Worm (Caenorhabditis elegans): ENCODE measurements around the gene ZC262.2.

Gene ZC262.2

DNA sequence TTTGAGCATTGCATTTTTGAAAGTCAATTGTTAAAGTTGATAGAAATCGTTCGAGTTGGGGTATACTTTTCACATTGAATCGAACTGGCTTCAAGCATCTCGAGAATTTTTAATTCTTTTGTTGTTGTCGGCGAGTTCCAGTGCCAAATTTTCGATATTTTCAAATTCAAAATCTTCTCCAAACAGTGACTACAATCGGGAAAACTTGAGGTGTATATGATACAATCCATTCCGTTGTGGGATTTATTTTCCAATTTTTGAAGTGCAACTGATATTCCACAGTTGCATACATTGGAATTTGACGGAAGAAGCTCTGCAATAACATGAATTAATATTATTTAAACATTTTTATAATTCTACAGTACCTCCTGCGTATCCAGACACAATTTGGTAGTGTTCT lies 26.0 kb upstream of the ZC262.2 start:
- TF ChIP-seq dao-5 (tag; optimal IDR thresholded peaks at IDR 0.05) (no peak), him-1 (tag; optimal IDR thresholded peaks at IDR 0.05) (no peak), W03F9.2 (tag; optimal IDR thresholded peaks at IDR 0.05) (no peak)

DNA sequence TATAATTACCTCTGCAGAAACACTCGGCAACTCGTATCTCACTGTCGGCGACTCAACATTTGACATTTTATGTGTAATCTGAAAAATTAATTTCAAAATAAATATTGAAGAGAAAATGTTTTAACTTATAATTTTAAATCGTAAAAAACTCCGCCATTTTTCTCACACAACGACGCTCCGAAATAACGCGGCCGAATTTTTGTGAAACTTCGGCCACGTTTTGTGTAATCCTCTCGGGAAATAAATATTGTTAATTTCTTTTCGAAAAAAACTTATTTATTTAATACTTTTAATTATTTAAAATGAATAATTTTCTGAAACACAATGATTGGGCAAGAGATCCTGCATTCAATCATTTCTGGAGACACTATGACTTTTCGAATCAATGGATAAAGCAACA lies 24.5 kb upstream of the ZC262.2 start, which contains the start of the genes F10E9.7 and F10E9.5:
Gene F10E9.7 (minus strand): TSS at position 86 of the 400 bp plus-strand sequence.
Gene F10E9.5 (plus strand): TSS at position 237 of the 400 bp plus-strand sequence.
- TF ChIP-seq dao-5 (tag; optimal IDR thresholded peaks at IDR 0.05) (no peak), W03F9.2 (tag; optimal IDR thresholded peaks at IDR 0.05) (peak; percentile 96), him-1 (tag; optimal IDR thresholded peaks at IDR 0.05) (peak; percentile 65)

DNA sequence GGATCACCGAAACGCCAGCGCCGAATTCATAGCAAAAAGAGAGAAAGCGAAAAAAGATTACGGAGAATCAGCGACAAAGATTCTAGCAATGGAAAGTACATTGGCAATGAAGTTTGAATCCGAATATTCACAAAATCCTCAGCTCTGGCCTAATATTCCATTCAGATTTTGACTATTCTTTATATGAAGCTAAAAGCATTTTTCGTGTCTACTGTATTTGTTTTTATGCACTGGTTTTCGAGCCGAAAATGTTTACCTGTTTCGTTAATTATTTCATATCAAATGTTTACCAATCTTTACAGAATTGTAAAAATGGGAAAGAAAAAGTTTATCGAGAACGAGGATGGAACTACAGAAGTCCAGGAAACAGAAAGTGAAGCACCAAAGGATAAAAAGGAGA lies 23.6 kb upstream of the ZC262.2 start, which contains the start of gene F10E9.4:
Gene F10E9.4 (plus strand): TSS at position 301 of the 400 bp plus-strand sequence.
- no peak for TF ChIP-seq dao-5 (tag; optimal IDR thresholded peaks at IDR 0.05)

DNA sequence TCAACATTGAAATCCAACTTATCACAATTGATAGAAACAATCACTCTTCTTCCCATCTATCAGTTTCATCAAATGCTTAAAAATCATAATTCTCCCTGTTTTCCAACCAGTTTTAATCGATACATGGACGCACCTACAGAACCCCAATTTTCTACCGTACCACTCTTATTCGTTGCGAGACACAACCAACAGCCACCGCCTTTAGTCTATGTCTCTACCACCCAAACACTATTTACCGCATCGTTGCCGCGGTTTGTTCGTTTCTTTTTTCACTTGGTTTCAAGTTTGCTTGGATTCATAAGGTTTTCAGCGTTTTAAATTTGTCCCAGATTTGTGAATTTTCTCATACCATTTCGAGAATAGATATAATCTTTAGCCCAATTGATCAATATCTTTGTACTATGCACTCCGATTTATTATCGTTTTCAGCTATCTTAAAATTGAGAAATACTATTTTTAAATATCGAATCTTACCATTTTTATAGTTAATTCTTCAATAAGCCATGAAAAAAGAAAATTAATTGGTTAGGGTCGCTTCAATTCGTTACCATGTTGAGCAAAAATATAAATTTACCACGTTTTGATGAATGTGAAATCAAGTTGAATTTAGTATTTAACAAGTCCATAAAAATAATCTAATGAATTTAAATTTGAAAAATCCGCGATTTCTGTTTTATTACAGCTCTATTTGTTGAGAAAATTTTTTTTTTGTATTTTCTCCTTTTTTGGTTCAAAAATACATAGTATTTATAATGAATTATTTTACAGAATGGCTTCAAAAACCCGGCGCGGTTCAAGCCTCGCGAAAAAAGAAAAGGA lies 21.4 kb upstream of the ZC262.2 start, which contains the start of gene F10E9.3:
Gene F10E9.3 (plus strand): TSS at position 769 of the 819 bp plus-strand sequence.
- TF ChIP-seq dao-5 (tag; optimal IDR thresholded peaks at IDR 0.05), result no peak

DNA sequence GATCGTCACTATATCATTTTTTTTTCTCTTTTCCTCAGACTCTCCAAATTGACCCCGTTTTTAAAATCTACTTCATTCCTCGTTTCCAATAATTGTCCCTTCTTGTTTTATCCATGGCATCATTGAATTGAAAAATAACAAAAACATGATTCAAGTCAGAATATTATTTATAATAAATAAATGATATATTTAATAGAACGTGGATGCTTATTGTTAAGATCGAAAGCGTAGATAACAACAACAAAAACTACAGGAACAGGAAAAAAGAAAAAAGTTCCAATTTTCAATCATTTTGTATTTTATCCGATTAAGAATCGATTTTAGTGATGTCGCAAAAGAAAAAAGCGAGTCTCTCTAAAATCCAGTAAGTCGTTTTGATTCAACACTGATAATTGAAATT lies 19.5 kb upstream of the ZC262.2 start, which contains the start of gene F10E9.2:
Gene F10E9.2 (plus strand): TSS at position 301 of the 400 bp plus-strand sequence.
- no peak for TF ChIP-seq dao-5 (tag; optimal IDR thresholded peaks at IDR 0.05)
- no peak for TF ChIP-seq W03F9.2 (tag; optimal IDR thresholded peaks at IDR 0.05)
- TF ChIP-seq him-1 (tag; optimal IDR thresholded peaks at IDR 0.05), result no peak

DNA sequence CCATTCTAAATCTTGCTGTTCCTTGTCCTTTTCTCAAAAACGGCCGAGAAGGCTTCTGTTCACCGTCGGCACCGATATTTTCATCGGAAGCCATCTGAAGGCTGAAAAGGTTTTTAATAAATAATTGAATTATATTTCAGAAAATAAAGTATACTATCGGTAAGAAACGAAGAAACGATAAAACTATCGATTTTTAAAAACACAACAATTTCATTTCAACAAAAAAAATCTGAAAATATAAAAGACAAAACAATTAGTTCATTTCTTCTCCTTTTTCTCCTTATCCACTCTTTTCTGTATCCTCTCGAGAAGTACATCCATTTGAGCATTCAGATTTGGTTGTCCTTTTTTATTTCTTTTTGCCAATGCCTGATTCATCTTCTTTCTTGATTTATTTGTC lies 13.4 kb upstream of the ZC262.2 start, which contains the start of gene sas-4:
Gene sas-4 (minus strand): TSS at position 101 of the 400 bp plus-strand sequence.
- TF ChIP-seq dao-5 (tag; optimal IDR thresholded peaks at IDR 0.05), result no peak
- TF ChIP-seq W03F9.2 (tag; optimal IDR thresholded peaks at IDR 0.05), result no peak
- no peak for TF ChIP-seq him-1 (tag; optimal IDR thresholded peaks at IDR 0.05)

DNA sequence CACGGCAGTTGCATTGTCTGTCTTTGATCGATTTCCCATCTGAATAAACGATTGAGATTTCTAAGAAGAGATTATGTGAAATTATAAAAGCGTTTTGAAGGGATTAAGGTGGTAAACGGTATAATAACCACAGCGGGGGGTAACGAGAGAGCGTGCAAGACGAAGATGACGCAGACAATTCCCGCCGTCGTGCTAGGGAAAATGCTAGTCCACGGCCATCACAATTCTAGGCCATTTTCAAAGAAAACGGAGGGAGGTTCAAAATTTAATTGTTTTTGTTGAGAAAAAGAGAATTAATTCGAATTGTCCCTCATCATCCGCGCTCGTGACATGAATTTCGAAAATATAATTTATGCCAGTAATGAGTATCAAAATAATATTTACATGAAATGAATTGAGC lies 12.8 kb upstream of the ZC262.2 start, which contains the start of gene F10E9.11:
Gene F10E9.11 (minus strand): TSS at position 161 of the 400 bp plus-strand sequence.
- TF ChIP-seq W03F9.2 (tag; optimal IDR thresholded peaks at IDR 0.05) (peak; percentile 80), him-1 (tag; optimal IDR thresholded peaks at IDR 0.05) (no peak), dao-5 (tag; optimal IDR thresholded peaks at IDR 0.05) (no peak)

DNA sequence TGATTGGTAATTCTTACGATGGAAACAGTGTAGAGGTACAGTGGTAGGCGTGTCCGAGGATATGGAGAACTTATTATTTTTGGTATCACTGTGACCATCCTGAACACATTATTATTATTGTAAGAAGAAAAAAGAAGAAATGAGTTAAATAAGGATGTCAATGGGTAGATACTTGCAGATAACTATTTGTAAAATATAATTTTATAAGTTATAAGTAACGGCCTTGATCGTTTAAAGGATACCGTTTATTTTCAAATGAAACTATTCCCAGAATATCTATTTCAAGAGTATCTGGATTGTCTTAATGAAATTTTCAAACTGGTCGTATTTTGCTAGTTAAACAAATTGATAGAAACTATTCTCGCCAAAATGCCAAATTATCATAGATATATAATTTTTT lies 11.7 kb upstream of the ZC262.2 start, which contains the start of gene F10E9.10:
Gene F10E9.10 (minus strand): TSS at position 101 of the 400 bp plus-strand sequence.
- TF ChIP-seq him-1 (tag; optimal IDR thresholded peaks at IDR 0.05), result no peak
- TF ChIP-seq dao-5 (tag; optimal IDR thresholded peaks at IDR 0.05), result no peak
- no peak for TF ChIP-seq W03F9.2 (tag; optimal IDR thresholded peaks at IDR 0.05)

DNA sequence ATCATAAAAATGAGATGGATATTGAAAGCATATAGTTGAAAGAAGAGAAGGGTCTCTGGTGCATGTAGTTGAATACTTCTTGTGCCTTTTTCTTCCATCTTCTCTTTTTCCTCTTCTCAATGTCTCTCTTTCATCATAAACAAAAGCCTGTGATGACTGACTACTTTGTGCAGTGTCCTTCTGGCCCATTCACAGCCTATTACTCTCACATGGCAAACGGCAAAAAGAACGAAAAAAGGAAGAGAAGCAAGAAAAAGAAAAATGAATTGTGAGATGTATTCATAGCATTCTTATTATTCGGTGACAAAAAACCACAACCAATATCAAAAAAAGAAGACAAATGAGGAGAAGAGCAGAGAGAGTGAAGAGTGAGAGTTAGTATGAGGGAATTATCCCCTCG lies 10.6 kb upstream of the ZC262.2 start:
- TF ChIP-seq dao-5 (tag; optimal IDR thresholded peaks at IDR 0.05) (no peak), him-1 (tag; optimal IDR thresholded peaks at IDR 0.05) (no peak), W03F9.2 (tag; optimal IDR thresholded peaks at IDR 0.05) (no peak)

DNA sequence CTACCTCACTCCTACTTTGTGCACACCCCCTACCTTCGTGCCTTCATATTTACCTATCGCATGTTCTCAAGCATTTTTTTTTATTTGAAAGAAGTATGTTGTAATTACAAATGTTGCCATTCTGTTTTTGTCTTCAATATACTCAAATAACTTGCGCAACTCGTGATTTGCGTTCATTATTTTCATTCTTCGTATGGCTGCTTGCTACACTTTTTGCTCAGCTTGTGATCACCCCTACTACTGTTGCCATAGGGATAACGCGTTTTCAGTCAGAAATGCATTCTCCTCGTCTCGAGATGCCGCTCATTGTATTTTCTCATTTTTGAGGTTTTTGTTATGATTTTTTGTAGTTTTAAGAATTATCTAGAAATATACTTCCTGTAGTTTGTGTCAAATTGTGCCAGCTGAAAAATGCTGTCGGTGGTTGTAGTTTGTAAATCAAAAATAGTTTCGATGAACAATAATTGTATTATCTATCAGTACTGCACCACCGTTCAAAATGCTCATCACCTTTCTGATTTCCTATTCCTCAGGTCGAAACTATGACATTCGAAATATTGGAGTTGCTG lies 9.1 kb upstream of the ZC262.2 start, which contains the start of gene F10E9.1:
Gene F10E9.1 (plus strand): TSS at position 519 of the 569 bp plus-strand sequence.
- no peak for TF ChIP-seq him-1 (tag; optimal IDR thresholded peaks at IDR 0.05)
- no peak for TF ChIP-seq W03F9.2 (tag; optimal IDR thresholded peaks at IDR 0.05)
- TF ChIP-seq dao-5 (tag; optimal IDR thresholded peaks at IDR 0.05), result no peak

DNA sequence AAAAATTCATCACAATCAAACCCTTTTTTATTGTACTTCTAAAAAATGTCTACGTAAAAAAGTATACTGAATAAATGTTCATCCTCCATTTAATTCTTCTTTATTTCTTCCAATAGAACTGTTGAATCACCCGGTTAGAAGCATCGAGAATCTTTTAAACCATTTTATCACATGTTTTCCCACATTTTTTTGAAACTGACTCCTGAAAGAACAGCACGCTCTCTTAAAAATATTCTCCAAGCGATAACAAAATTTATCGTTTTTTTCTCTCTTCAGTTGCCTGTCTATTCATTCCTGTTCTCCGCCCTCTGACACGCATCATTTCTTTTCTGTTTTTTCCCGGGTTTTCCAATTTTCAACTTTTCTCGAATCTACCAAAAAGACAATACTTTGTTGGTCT lies 7.5 kb upstream of the ZC262.2 start, which contains the start of gene F10E9.12:
Gene F10E9.12 (plus strand): TSS at position 131 of the 400 bp plus-strand sequence.
- TF ChIP-seq W03F9.2 (tag; optimal IDR thresholded peaks at IDR 0.05), result no peak
- TF ChIP-seq dao-5 (tag; optimal IDR thresholded peaks at IDR 0.05), result no peak
- TF ChIP-seq him-1 (tag; optimal IDR thresholded peaks at IDR 0.05), result no peak

DNA sequence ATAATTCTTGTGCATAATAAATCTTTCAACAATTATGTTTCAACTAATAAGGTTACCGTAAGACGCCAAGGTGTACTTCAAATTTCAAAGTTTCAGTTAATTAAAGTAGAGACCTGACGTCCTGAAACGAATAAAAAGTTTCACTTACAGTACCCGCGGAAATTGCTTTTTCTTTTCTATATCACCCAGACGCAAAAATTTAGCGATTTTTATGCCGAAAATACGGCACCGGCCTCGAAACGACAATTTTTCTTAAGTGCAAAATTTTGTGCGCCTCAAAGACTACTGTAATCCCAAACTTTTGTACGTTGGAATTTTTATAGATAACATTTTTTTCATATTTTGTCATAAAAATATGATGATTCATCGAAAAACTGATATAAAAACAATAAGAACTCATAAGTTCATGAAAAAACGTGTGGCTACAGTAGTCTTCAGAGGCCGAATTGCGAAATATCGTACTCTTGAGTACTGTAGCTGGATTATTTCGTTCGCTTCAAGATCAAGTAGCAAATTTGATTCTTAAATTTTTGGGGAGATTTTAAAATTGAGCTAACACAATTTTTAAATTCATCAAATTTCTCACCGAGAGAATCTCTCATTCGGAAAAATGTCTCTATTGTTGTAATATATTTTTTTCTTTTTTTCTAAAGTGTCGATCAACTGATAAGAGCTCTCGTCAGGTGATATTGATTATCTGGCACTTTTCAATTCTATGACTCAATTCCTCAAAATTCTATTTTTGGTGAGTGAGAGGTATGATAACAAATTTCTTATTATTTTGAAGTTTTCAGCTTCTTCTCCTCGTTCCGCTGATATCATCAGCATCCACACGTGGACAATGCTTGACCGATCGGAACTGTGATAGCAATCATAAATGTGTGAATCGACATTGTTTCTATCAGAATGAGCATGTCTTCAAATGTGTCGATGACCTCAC lies 6.0 kb upstream of the ZC262.2 start, which contains the start of gene ZC262.13:
Gene ZC262.13 (plus strand): TSS at position 641 of the 940 bp plus-strand sequence.
- TF ChIP-seq him-1 (tag; optimal IDR thresholded peaks at IDR 0.05), result no peak
- TF ChIP-seq dao-5 (tag; optimal IDR thresholded peaks at IDR 0.05), result no peak
- TF ChIP-seq W03F9.2 (tag; optimal IDR thresholded peaks at IDR 0.05), result no peak

DNA sequence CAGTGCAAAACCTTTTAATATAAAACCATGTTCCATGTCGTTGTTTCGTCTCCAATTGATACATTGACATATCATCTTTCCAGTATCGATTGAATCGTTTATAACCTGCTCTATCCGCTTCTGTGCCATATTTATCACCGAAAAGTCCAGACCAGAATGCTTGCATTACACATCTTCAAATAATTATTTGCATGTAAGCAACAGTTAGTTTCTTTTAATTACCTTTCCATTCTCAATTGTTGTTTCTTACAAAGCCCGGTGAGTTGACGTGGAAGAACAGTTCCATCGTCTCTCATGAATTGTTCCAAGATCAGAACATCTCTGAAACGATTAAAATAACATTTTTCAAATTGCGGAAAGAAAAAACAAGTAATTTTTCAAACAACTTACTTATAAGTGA lies 651 bp upstream of the ZC262.2 start, which contains the start of gene iglr-2:
Gene iglr-2 (minus strand): TSS at position 101 of the 400 bp plus-strand sequence.
- TF ChIP-seq dao-5 (tag; optimal IDR thresholded peaks at IDR 0.05) (no peak), him-1 (tag; optimal IDR thresholded peaks at IDR 0.05) (no peak), W03F9.2 (tag; optimal IDR thresholded peaks at IDR 0.05) (no peak)

All from whole organism, L4/young adult.